Worm (Caenorhabditis elegans) whole organism, L2 larva: ENCODE results near the gene Y53F4B.20.

Experiments used
- R02D3.7 ChIP-seq: fragments of 150-350 bp; optimal IDR thresholded peaks from 2 replicates; lab custom pipeline; 2014; ENCODE audit warnings: missing biosample characterization, missing genetic modification characterization
- ZK546.5 ChIP-seq: sonication (generic microtip); optimal IDR thresholded peaks from 2 replicates; lab custom pipeline; 2017; ENCODE audit warnings: missing biosample characterization, missing genetic modification characterization
- ama-1 ChIP-seq: fragments of 150-350 bp; optimal IDR thresholded peaks from 2 replicates; lab custom pipeline; 2018; ENCODE audit warnings: inconsistent platforms
- dmd-4 ChIP-seq: sonication (generic microtip); optimal IDR thresholded peaks from 2 replicates; lab custom pipeline; 2017; ENCODE audit warnings: missing biosample characterization, missing genetic modification characterization
- gmeb-1 ChIP-seq: fragments of 150-350 bp; optimal IDR thresholded peaks from 2 replicates; lab custom pipeline; 2014; ENCODE audit warnings: missing biosample characterization, missing genetic modification characterization
- lin-13 ChIP-seq: fragments of 150-350 bp; optimal IDR thresholded peaks from 2 replicates; lab custom pipeline; 2014; ENCODE audit warnings: missing biosample characterization, missing genetic modification reagents, missing genetic modification characterization
- lin-39 ChIP-seq: fragments of 150-350 bp; optimal IDR thresholded peaks from 2 replicates; lab custom pipeline; 2014; ENCODE audit warnings: missing biosample characterization, missing genetic modification reagents, missing genetic modification characterization
- mbf-1 ChIP-seq: sonication (generic microtip); optimal IDR thresholded peaks from 2 replicates; lab custom pipeline; 2017; ENCODE audit warnings: missing biosample characterization, missing genetic modification characterization
- nhr-12 ChIP-seq: fragments of 150-350 bp; optimal IDR thresholded peaks from 2 replicates; lab custom pipeline; 2014; ENCODE audit warnings: missing biosample characterization, missing genetic modification characterization
- nhr-6 ChIP-seq: fragments of 150-350 bp; optimal IDR thresholded peaks from 2 replicates; lab custom pipeline; 2014; ENCODE audit warnings: missing biosample characterization, missing genetic modification characterization
- nhr-77 ChIP-seq: fragments of 150-350 bp; optimal IDR thresholded peaks from 2 replicates; lab custom pipeline; 2014; ENCODE audit warnings: missing biosample characterization, missing genetic modification characterization
- skn-1 ChIP-seq: sonication (generic microtip); optimal IDR thresholded peaks from 2 replicates; lab custom pipeline; 2017; ENCODE audit warnings: missing biosample characterization, missing genetic modification characterization
- snpc-4 ChIP-seq: fragments of 150-350 bp; optimal IDR thresholded peaks from 2 replicates; lab custom pipeline; 2014; ENCODE audit warnings: missing biosample characterization, missing genetic modification characterization
- unc-39 ChIP-seq: fragments of 150-350 bp; optimal IDR thresholded peaks from 2 replicates; lab custom pipeline; 2014; ENCODE audit warnings: missing biosample characterization, missing genetic modification characterization

- TF ChIP-seq skn-1: no peak
- TF ChIP-seq unc-39: no peak
- TF ChIP-seq nhr-6: no peak
- no peak for TF ChIP-seq nhr-77 (tag; lab: Kevin White, UChicago)
- TF ChIP-seq snpc-4 (tag; lab: Kevin White, UChicago): no peak
- no peak for TF ChIP-seq lin-39 (tag; lab: Kevin White, UChicago)
- no peak for TF ChIP-seq ZK546.5 (tag; lab: Kevin White, UChicago)
- no peak for TF ChIP-seq mbf-1 (tag; lab: Kevin White, UChicago)
- no peak for TF ChIP-seq R02D3.7 (tag; lab: Kevin White, UChicago)
- no peak for TF ChIP-seq lin-13
- no peak for TF ChIP-seq nhr-12 (tag; lab: Kevin White, UChicago)
- no peak for TF ChIP-seq dmd-4
- TF ChIP-seq gmeb-1 (tag; lab: Kevin White, UChicago): no peak
- TF ChIP-seq ama-1 (lab: Kevin White, UChicago): no peak
These were observed 25.6 kb downstream of the Y53F4B.20 start, which contains the start of gene Y53F4B.39 for ce11 chrII:15109844-15110243.
